Fruit fly (Drosophila melanogaster) whole organism, embryonic: ENCODE data around the gene CG32483.

ENCODE experiments used
- B-H2 ChIP-seq: fragments of 200-800 bp; sonication (Bioruptor generic); optimal IDR thresholded peaks from 2 replicates; lab custom pipeline; 2018; ENCODE audit warnings: missing biosample characterization, mild to moderate bottlenecking, missing genetic modification characterization
- CG11093 ChIP-seq: fragments of 200-800 bp; sonication (Bioruptor generic); IDR thresholded peaks from 3 replicates; pipeline ENCODE4 v1.3.6; 2022; ENCODE audit warnings: missing biosample characterization, missing genetic modification characterization
- CG11723 ChIP-seq: fragments of 200-800 bp; sonication (Bioruptor generic); optimal IDR thresholded peaks from 2 replicates; lab custom pipeline; 2017; ENCODE audit warnings: missing biosample characterization, mild to moderate bottlenecking, missing genetic modification characterization
- CG12769 ChIP-seq: fragments of 200-800 bp; sonication (Bioruptor generic); optimal IDR thresholded peaks from 2 replicates; lab custom pipeline; 2019; ENCODE audit warnings: missing biosample characterization, mild to moderate bottlenecking, missing genetic modification characterization, moderate library complexity
- CG12942 ChIP-seq: fragments of 200-800 bp; sonication (Bioruptor generic); optimal IDR thresholded peaks from 3 replicates; lab custom pipeline; 2016; ENCODE audit warnings: missing biosample characterization, missing genetic modification characterization
- CG14710 ChIP-seq: fragments of 200-800 bp; sonication (Bioruptor generic); optimal IDR thresholded peaks from 3 replicates; lab custom pipeline; 2019; ENCODE audit warnings: missing biosample characterization, mild to moderate bottlenecking, missing genetic modification characterization, moderate library complexity
- CG14860 ChIP-seq: fragments of 200-800 bp; sonication (Bioruptor generic); IDR thresholded peaks from 3 replicates; pipeline ENCODE4 v1.3.6; 2022; ENCODE audit warnings: missing biosample characterization, missing genetic modification characterization; ENCODE audit not compliant: partially characterized antibody
- CG16815 ChIP-seq: fragments of 200-800 bp; sonication (Bioruptor generic); optimal IDR thresholded peaks from 3 replicates; lab custom pipeline; 2017; ENCODE audit warnings: missing biosample characterization, mild to moderate bottlenecking, missing genetic modification characterization
- CG17328 ChIP-seq: fragments of 200-800 bp; sonication (Bioruptor generic); IDR thresholded peaks from 2 replicates; pipeline ENCODE4 v1.3.6; 2022; ENCODE audit warnings: missing biosample characterization, missing genetic modification characterization
- CG17361 ChIP-seq: fragments of 200-800 bp; sonication (Bioruptor generic); IDR thresholded peaks from 3 replicates; pipeline ENCODE4 v1.3.6; 2022; ENCODE audit warnings: missing biosample characterization, missing genetic modification characterization
- CG1792 ChIP-seq: fragments of 200-800 bp; sonication (Bioruptor generic); optimal IDR thresholded peaks from 2 replicates; lab custom pipeline; 2016; ENCODE audit warnings: missing biosample characterization, missing genetic modification characterization
- CG2129 ChIP-seq: fragments of 200-800 bp; sonication (Bioruptor generic); IDR thresholded peaks from 2 replicates; pipeline ENCODE4 v1.3.6; 2022; ENCODE audit warnings: missing biosample characterization, missing genetic modification characterization; ENCODE audit not compliant: partially characterized antibody
- CG2875 ChIP-seq: fragments of 200-800 bp; sonication (Bioruptor generic); optimal IDR thresholded peaks from 2 replicates; lab custom pipeline; 2017; ENCODE audit warnings: missing biosample characterization, mild to moderate bottlenecking, missing genetic modification characterization, missing genetic modification reagents
- CG2889 ChIP-seq: fragments of 200-800 bp; sonication (Bioruptor generic); IDR thresholded peaks from 3 replicates; pipeline ENCODE4 v1.3.6; 2022; ENCODE audit warnings: missing biosample characterization, missing genetic modification characterization
- CG30403 ChIP-seq: fragments of 200-800 bp; sonication (Bioruptor generic); optimal IDR thresholded peaks from 3 replicates; lab custom pipeline; 2016; ENCODE audit warnings: missing biosample characterization, missing genetic modification characterization
- CG3065 ChIP-seq: fragments of 200-800 bp; sonication (Bioruptor generic); optimal IDR thresholded peaks from 2 replicates; lab custom pipeline; 2016; ENCODE audit warnings: missing biosample characterization, missing genetic modification characterization
- CG3407 ChIP-seq: fragments of 200-800 bp; sonication (Bioruptor generic); optimal IDR thresholded peaks from 2 replicates; lab custom pipeline; 2018; ENCODE audit warnings: missing biosample characterization, mild to moderate bottlenecking, missing genetic modification characterization
- CG4617 ChIP-seq: fragments of 200-800 bp; sonication (Bioruptor generic); optimal IDR thresholded peaks from 3 replicates; lab custom pipeline; 2016; ENCODE audit warnings: missing biosample characterization, missing genetic modification characterization, borderline replicate concordance
- CG6254 ChIP-seq: fragments of 200-800 bp; sonication (Bioruptor generic); optimal IDR thresholded peaks from 3 replicates; lab custom pipeline; 2017; ENCODE audit warnings: mild to moderate bottlenecking, missing biosample characterization, missing genetic modification reagents, missing genetic modification characterization
- CG8089 ChIP-seq: fragments of 200-800 bp; sonication (Bioruptor generic); optimal IDR thresholded peaks from 3 replicates; lab custom pipeline; 2016; ENCODE audit warnings: missing biosample characterization, missing genetic modification characterization
- CHES-1-like ChIP-seq: fragments of 200-800 bp; sonication (Bioruptor generic); optimal IDR thresholded peaks from 2 replicates; lab custom pipeline; 2016; ENCODE audit warnings: missing biosample characterization, missing genetic modification characterization
- CTCF ChIP-seq: fragments of 200-800 bp; sonication (Bioruptor generic); optimal IDR thresholded peaks from 2 replicates; lab custom pipeline; 2017; ENCODE audit warnings: missing biosample characterization, mild to moderate bottlenecking, missing genetic modification characterization, moderate library complexity
- CrebB ChIP-seq: fragments of 200-800 bp; sonication (Bioruptor generic); optimal IDR thresholded peaks from 3 replicates; lab custom pipeline; 2018; ENCODE audit warnings: missing biosample characterization, mild to moderate bottlenecking, missing genetic modification characterization
- H2.0 ChIP-seq: fragments of 200-800 bp; sonication (Bioruptor generic); IDR thresholded peaks from 2 replicates; pipeline ENCODE4 v1.3.6; 2022; ENCODE audit warnings: missing biosample characterization, missing genetic modification characterization
- HmgZ ChIP-seq: fragments of 200-800 bp; sonication (Bioruptor generic); optimal IDR thresholded peaks from 2 replicates; lab custom pipeline; 2018; ENCODE audit warnings: missing biosample characterization, mild to moderate bottlenecking, missing genetic modification characterization
- Lhr ChIP-seq: fragments of 200-800 bp; sonication (Bioruptor generic); optimal IDR thresholded peaks from 3 replicates; lab custom pipeline; 2017; ENCODE audit warnings: mild to moderate bottlenecking, missing biosample characterization, missing genetic modification reagents, missing genetic modification characterization
- Lpt ChIP-seq: fragments of >200 bp; optimal IDR thresholded peaks from 2 replicates; lab custom pipeline; 2018; ENCODE audit warnings: missing biosample characterization, missing genetic modification characterization
- Med ChIP-seq: fragments of 200-800 bp; sonication (Bioruptor generic); peaks from one replicate; lab custom pipeline; 2016; ENCODE audit warnings: missing biosample characterization, missing genetic modification characterization, mild to moderate bottlenecking, inconsistent platforms, moderate library complexity
- Meics ChIP-seq: fragments of 200-800 bp; sonication (Bioruptor generic); optimal IDR thresholded peaks from 2 replicates; lab custom pipeline; 2017; ENCODE audit warnings: missing biosample characterization, mild to moderate bottlenecking, missing genetic modification characterization
- Oli ChIP-seq: fragments of 200-800 bp; sonication (Bioruptor generic); optimal IDR thresholded peaks from 2 replicates; lab custom pipeline; 2018; ENCODE audit warnings: missing biosample characterization, mild to moderate bottlenecking, missing genetic modification characterization, moderate library complexity
- PHDP ChIP-seq: fragments of 200-800 bp; sonication (Bioruptor generic); optimal IDR thresholded peaks from 3 replicates; lab custom pipeline; 2018; ENCODE audit warnings: missing biosample characterization, mild to moderate bottlenecking, missing genetic modification characterization, moderate library complexity
- Sox102F ChIP-seq: fragments of 200-800 bp; sonication (Bioruptor generic); optimal IDR thresholded peaks from 2 replicates; lab custom pipeline; 2018; ENCODE audit warnings: missing biosample characterization, mild to moderate bottlenecking, missing genetic modification characterization, moderate library complexity
- Sry-δ ChIP-seq: fragments of 200-800 bp; sonication (Bioruptor generic); optimal IDR thresholded peaks from 2 replicates; lab custom pipeline; 2016; ENCODE audit warnings: missing biosample characterization, missing genetic modification characterization
- Stat92E ChIP-seq, 3 experiments: fragments of >200 bp in 2 of 3; fragments of 200-800 bp in 1 of 3; sonication (Bioruptor generic) in 1 of 3; optimal IDR thresholded peaks; 2 replicates each; lab custom pipeline; 2017 to 2019; ENCODE audit warnings: missing biosample characterization in 3 of 3, missing genetic modification characterization in 3 of 3, mild to moderate bottlenecking in 1 of 3, moderate library complexity in 1 of 3
- ara ChIP-seq: fragments of 200-800 bp; sonication (Bioruptor generic); IDR thresholded peaks from 2 replicates; pipeline ENCODE4 v1.3.6; 2022; ENCODE audit warnings: missing biosample characterization, missing genetic modification characterization
- bcd ChIP-seq: fragments of 200-800 bp; sonication (Bioruptor generic); optimal IDR thresholded peaks from 2 replicates; lab custom pipeline; 2017; ENCODE audit warnings: missing biosample characterization, mild to moderate bottlenecking, missing genetic modification characterization
- btn ChIP-seq: fragments of 200-800 bp; sonication (Bioruptor generic); optimal IDR thresholded peaks from 2 replicates; lab custom pipeline; 2016; ENCODE audit warnings: missing biosample characterization, missing genetic modification characterization
- gfzf ChIP-seq: fragments of 200-800 bp; sonication (Bioruptor generic); optimal IDR thresholded peaks from 2 replicates; lab custom pipeline; 2016; ENCODE audit warnings: missing biosample characterization, mild to moderate bottlenecking, missing genetic modification characterization, moderate library complexity
- hkb ChIP-seq, 2 experiments: fragments of 200-800 bp in 1 of 2; fragments of >200 bp in 1 of 2; sonication (Bioruptor generic) in 1 of 2; IDR thresholded peaks in 1 of 2; optimal IDR thresholded peaks in 1 of 2; 2 replicates each; pipeline versions ENCODE4 v1.3.6 to Lab custom; 2017 to 2022; ENCODE audit warnings: missing biosample characterization in 1 of 2, missing genetic modification characterization in 1 of 2
- insv ChIP-seq, 2 experiments: fragments of 200-800 bp; sonication (Bioruptor generic); optimal IDR thresholded peaks; 3 replicates each; lab custom pipeline; 2016 to 2018; ENCODE audit warnings: missing biosample characterization in 2 of 2, missing genetic modification characterization in 2 of 2
- ken ChIP-seq: fragments of 200-800 bp; sonication (Bioruptor generic); IDR thresholded peaks from 3 replicates; pipeline ENCODE4 v1.3.6; 2022; ENCODE audit warnings: missing biosample characterization, missing genetic modification characterization
- lilli ChIP-seq: fragments of 200-800 bp; sonication (Bioruptor generic); optimal IDR thresholded peaks from 3 replicates; lab custom pipeline; 2016; ENCODE audit warnings: missing biosample characterization, missing genetic modification characterization
- lmd ChIP-seq: fragments of 200-800 bp; sonication (Bioruptor generic); IDR thresholded peaks from 2 replicates; pipeline ENCODE4 v1.3.6; 2022; ENCODE audit warnings: missing biosample characterization, missing genetic modification characterization
- nmo ChIP-seq: fragments of 200-800 bp; sonication (Bioruptor generic); optimal IDR thresholded peaks from 2 replicates; lab custom pipeline; 2018; ENCODE audit warnings: missing biosample characterization, mild to moderate bottlenecking, missing genetic modification characterization, moderate library complexity
- nom ChIP-seq: fragments of 200-800 bp; sonication (Bioruptor generic); optimal IDR thresholded peaks from 2 replicates; lab custom pipeline; 2017; ENCODE audit warnings: missing biosample characterization, missing genetic modification characterization, mild to moderate bottlenecking, moderate library complexity, missing genetic modification reagents
- p53 ChIP-seq: fragments of 200-800 bp; sonication (Bioruptor generic); optimal IDR thresholded peaks from 2 replicates; lab custom pipeline; 2016; ENCODE audit warnings: missing biosample characterization, missing genetic modification characterization
- slou ChIP-seq: fragments of 200-800 bp; sonication (Bioruptor generic); optimal IDR thresholded peaks from 3 replicates; lab custom pipeline; 2016; ENCODE audit warnings: missing biosample characterization, missing genetic modification characterization
- trh ChIP-seq: fragments of 200-800 bp; sonication (Bioruptor generic); optimal IDR thresholded peaks from 2 replicates; lab custom pipeline; 2016; ENCODE audit warnings: missing biosample characterization, missing genetic modification characterization
- vnd ChIP-seq: fragments of 200-800 bp; sonication (Bioruptor generic); IDR thresholded peaks from 3 replicates; pipeline ENCODE4 v1.3.6; 2022; ENCODE audit warnings: missing biosample characterization, missing genetic modification characterization; ENCODE audit not compliant: partially characterized antibody
- vvl ChIP-seq: fragments of 200-800 bp; sonication (Bioruptor generic); IDR thresholded peaks from 2 replicates; pipeline ENCODE4 v1.3.6; 2022; ENCODE audit warnings: missing biosample characterization, missing genetic modification characterization
- wek ChIP-seq: fragments of 200-800 bp; sonication (Bioruptor generic); optimal IDR thresholded peaks from 3 replicates; lab custom pipeline; 2018; ENCODE audit warnings: missing biosample characterization, mild to moderate bottlenecking, missing genetic modification characterization, moderate library complexity

CG32483 gene

dm6 chr3L:710345-710822, 20.5 kb upstream of the CG32483 start, which contains the start of gene CkIIalpha-i3 (continued):
- TF ChIP-seq CG6254 (no peak), Med (GFP tag; lab: Kevin White, UChicago) (peak; percentile 0), CG12769 (tag; lab: Kevin White, UChicago) (no peak), Lpt (no peak), vvl (GFP tag; lab: Robert Waterston, UW) (peak; percentile 38; the same call in 1 of the 2 replicates), nmo (peak; percentile 38), HmgZ (tag; lab: Kevin White, UChicago) (peak; percentile 13), CG2875 (no peak), btn (GFP tag; lab: Kevin White, UChicago) (no peak), trh (GFP tag; lab: Kevin White, UChicago) (no peak), Oli (no peak), ara (no peak), CG16815 (GFP tag; lab: Kevin White, UChicago) (no peak), lilli (GFP tag; lab: Kevin White, UChicago) (peak; percentile 5), Sry-δ (GFP tag; lab: Kevin White, UChicago) (peak; percentile 11), ken (GFP tag; lab: Robert Waterston, UW) (no peak), B-H2 (no peak), PHDP (tag; lab: Kevin White, UChicago) (no peak), slou (GFP tag; lab: Kevin White, UChicago) (no peak), p53 (GFP tag; lab: Kevin White, UChicago) (no peak), CG14710 (tag; lab: Kevin White, UChicago) (peak; percentile 47), gfzf (GFP tag; lab: Kevin White, UChicago) (peak; percentile 34), CG2889 (GFP tag; lab: Robert Waterston, UW) (no peak), CHES-1-like (GFP tag; lab: Kevin White, UChicago) (no peak), CG1792 (no peak), nom (no peak), CG4617 (GFP tag; lab: Kevin White, UChicago) (peak; percentile 11), Sox102F (GFP tag; lab: Kevin White, UChicago) (no peak), CG17361 (0 out of 3 replicates have a peak, but pooled peaks have one; percentile 33), lmd (GFP tag; lab: Robert Waterston, UW) (no peak), H2.0 (no peak), Lhr (GFP tag; lab: Kevin White, UChicago) (peak; percentile 77), wek (GFP tag; lab: Kevin White, UChicago) (no peak), CG8089 (no peak), insv (GFP tag; optimal IDR thresholded peaks at IDR 0.05; lab: Kevin White, UChicago) (peak; percentile 60 to 98), CG17328 (GFP tag; lab: Robert Waterston, UW) (no peak), CG11723 (GFP tag; lab: Kevin White, UChicago) (no peak), Meics (no peak), CG12942 (GFP tag; lab: Kevin White, UChicago) (no peak), CrebB (no peak), CG11093 (GFP tag; lab: Robert Waterston, UW) (no peak), Stat92E (GFP tag; optimal IDR thresholded peaks at IDR 0.05; lab: Kevin White, UChicago) (no peak), vnd (GFP tag; lab: Robert Waterston, UW) (no peak), bcd (no peak), CG3407 (GFP tag; lab: Kevin White, UChicago) (no peak), CG30403 (GFP tag; lab: Kevin White, UChicago) (peak; percentile 2), CG14860 (no peak), hkb (optimal IDR thresholded peaks at IDR 0.05; lab: Kevin White, UChicago) (no peak), hkb (GFP tag; IDR thresholded peaks at IDR 0.05; lab: Robert Waterston, UW) (no peak), CG3065 (GFP tag; lab: Kevin White, UChicago) (no peak), CG2129 (no peak), CTCF (peak; percentile 76)
